Fruit fly (Drosophila melanogaster) whole organism, embryonic: Measurements from ENCODE around the gene CG11700.

Experiments
- CG10267 ChIP-seq: fragments of 200-800 bp; sonication (Bioruptor generic); optimal IDR thresholded peaks from 2 replicates; lab custom pipeline; 2018; ENCODE audit warnings: missing biosample characterization, mild to moderate bottlenecking, missing genetic modification characterization, moderate library complexity
- CG10462 ChIP-seq: fragments of 200-800 bp; sonication (Bioruptor generic); optimal IDR thresholded peaks from 2 replicates; lab custom pipeline; 2016; ENCODE audit warnings: missing biosample characterization, missing genetic modification characterization
- CG11398 ChIP-seq: fragments of 200-800 bp; sonication (Bioruptor generic); optimal IDR thresholded peaks from 2 replicates; lab custom pipeline; 2016; ENCODE audit warnings: missing biosample characterization, missing genetic modification characterization
- CG11504 ChIP-seq: fragments of 200-800 bp; sonication (Bioruptor generic); optimal IDR thresholded peaks from 3 replicates; lab custom pipeline; 2019; ENCODE audit warnings: missing biosample characterization, mild to moderate bottlenecking, missing genetic modification characterization, moderate library complexity
- CG11560 ChIP-seq: fragments of 200-800 bp; sonication (Bioruptor generic); IDR thresholded peaks from 3 replicates; pipeline ENCODE4 v1.3.6; 2022; ENCODE audit warnings: missing biosample characterization, missing genetic modification characterization
- CG12769 ChIP-seq: fragments of 200-800 bp; sonication (Bioruptor generic); optimal IDR thresholded peaks from 2 replicates; lab custom pipeline; 2019; ENCODE audit warnings: missing biosample characterization, mild to moderate bottlenecking, missing genetic modification characterization, moderate library complexity
- CG13296 ChIP-seq: fragments of 200-800 bp; sonication (Bioruptor generic); optimal IDR thresholded peaks from 3 replicates; lab custom pipeline; 2018; ENCODE audit warnings: missing biosample characterization, mild to moderate bottlenecking, missing genetic modification characterization
- CG13894 ChIP-seq: fragments of 200-800 bp; sonication (Bioruptor generic); optimal IDR thresholded peaks from 3 replicates; lab custom pipeline; 2018; ENCODE audit warnings: missing biosample characterization, mild to moderate bottlenecking, missing genetic modification characterization, moderate library complexity
- CG14965 ChIP-seq: fragments of 200-800 bp; sonication (Bioruptor generic); optimal IDR thresholded peaks from 2 replicates; lab custom pipeline; 2016; ENCODE audit warnings: missing biosample characterization, missing genetic modification characterization, borderline replicate concordance
- CG17361 ChIP-seq: fragments of 200-800 bp; sonication (Bioruptor generic); IDR thresholded peaks from 3 replicates; pipeline ENCODE4 v1.3.6; 2022; ENCODE audit warnings: missing biosample characterization, missing genetic modification characterization
- CG18619 ChIP-seq: fragments of 200-800 bp; sonication (Bioruptor generic); optimal IDR thresholded peaks from 3 replicates; lab custom pipeline; 2017; ENCODE audit warnings: missing biosample characterization, mild to moderate bottlenecking, missing genetic modification characterization
- CG2120 ChIP-seq: fragments of 200-800 bp; sonication (Bioruptor generic); optimal IDR thresholded peaks from 3 replicates; lab custom pipeline; 2016; ENCODE audit warnings: missing biosample characterization, missing genetic modification characterization
- CG2678 ChIP-seq: fragments of 200-800 bp; sonication (Bioruptor generic); optimal IDR thresholded peaks from 3 replicates; lab custom pipeline; 2019; ENCODE audit warnings: missing biosample characterization, mild to moderate bottlenecking, missing genetic modification characterization, moderate library complexity
- CG2889 ChIP-seq: fragments of 200-800 bp; sonication (Bioruptor generic); IDR thresholded peaks from 3 replicates; pipeline ENCODE4 v1.3.6; 2022; ENCODE audit warnings: missing biosample characterization, missing genetic modification characterization
- CG3163 ChIP-seq: fragments of 200-800 bp; sonication (Bioruptor generic); optimal IDR thresholded peaks from 3 replicates; lab custom pipeline; 2016; ENCODE audit warnings: missing biosample characterization, missing genetic modification characterization
- CG32767 ChIP-seq: fragments of 200-800 bp; sonication (Bioruptor generic); IDR thresholded peaks from 2 replicates; pipeline ENCODE4 v1.3.6; 2022; ENCODE audit warnings: missing biosample characterization, missing genetic modification characterization
- CG4360 ChIP-seq: fragments of 200-800 bp; sonication (Bioruptor generic); IDR thresholded peaks from 2 replicates; pipeline ENCODE4 v1.3.6; 2022; ENCODE audit warnings: missing biosample characterization, missing genetic modification characterization
- CG4404 ChIP-seq: fragments of 200-800 bp; sonication (Bioruptor generic); IDR thresholded peaks from 2 replicates; pipeline ENCODE4 v1.3.6; 2022; ENCODE audit warnings: missing biosample characterization, missing genetic modification characterization
- CG4820 ChIP-seq: fragments of 200-800 bp; sonication (Bioruptor generic); optimal IDR thresholded peaks from 3 replicates; lab custom pipeline; 2016; ENCODE audit warnings: missing biosample characterization, missing genetic modification characterization
- CG5953 ChIP-seq: fragments of 200-800 bp; sonication (Bioruptor generic); IDR thresholded peaks from 2 replicates; pipeline ENCODE4 v1.3.6; 2022; ENCODE audit warnings: missing biosample characterization, missing genetic modification characterization
- CG6791 ChIP-seq: fragments of 200-800 bp; sonication (Bioruptor generic); IDR thresholded peaks from 3 replicates; pipeline ENCODE4 v1.3.6; 2022; ENCODE audit warnings: missing biosample characterization, missing genetic modification characterization; ENCODE audit not compliant: partially characterized antibody
- CG7271 ChIP-seq: fragments of 200-800 bp; sonication (Bioruptor generic); optimal IDR thresholded peaks from 2 replicates; lab custom pipeline; 2018; ENCODE audit warnings: missing biosample characterization, mild to moderate bottlenecking, missing genetic modification characterization, moderate library complexity
- CG7839 ChIP-seq: fragments of 200-800 bp; sonication (Bioruptor generic); optimal IDR thresholded peaks from 3 replicates; lab custom pipeline; 2018; ENCODE audit warnings: missing biosample characterization, mild to moderate bottlenecking, missing genetic modification characterization, moderate library complexity
- CG8290 ChIP-seq, 3 experiments: fragments of 200-800 bp; sonication (Bioruptor generic); optimal IDR thresholded peaks; 2 replicates each; lab custom pipeline; 2016 to 2019; ENCODE audit warnings: missing biosample characterization in 3 of 3, missing genetic modification characterization in 3 of 3, mild to moderate bottlenecking in 2 of 3, moderate library complexity in 1 of 3
- Camta ChIP-seq: fragments of 200-800 bp; sonication (Bioruptor generic); optimal IDR thresholded peaks from 2 replicates; lab custom pipeline; 2016; ENCODE audit warnings: missing biosample characterization, missing genetic modification characterization
- Dad ChIP-seq: fragments of 200-800 bp; sonication (Bioruptor generic); optimal IDR thresholded peaks from 3 replicates; lab custom pipeline; 2016; ENCODE audit warnings: missing biosample characterization, missing genetic modification characterization
- Dll ChIP-seq: fragments of 200-800 bp; sonication (Bioruptor generic); IDR thresholded peaks from 4 replicates; pipeline ENCODE4 v1.3.6; 2022; ENCODE audit warnings: missing biosample characterization, missing genetic modification characterization; ENCODE audit not compliant: partially characterized antibody
- Elba2 ChIP-seq: fragments of 200-800 bp; sonication (Bioruptor generic); optimal IDR thresholded peaks from 3 replicates; lab custom pipeline; 2016; ENCODE audit warnings: missing biosample characterization, missing genetic modification characterization
- Gug ChIP-seq: fragments of 200-800 bp; sonication (Bioruptor generic); IDR thresholded peaks from 4 replicates; pipeline ENCODE4 v1.3.6; 2022; ENCODE audit warnings: missing biosample characterization, missing genetic modification characterization
- Hr78 ChIP-seq, 2 experiments: fragments of 200-800 bp in 1 of 2; fragments of >200 bp in 1 of 2; sonication (Bioruptor generic) in 1 of 2; optimal IDR thresholded peaks; 2 replicates each; lab custom pipeline; 2017 to 2019; ENCODE audit warnings: missing biosample characterization in 2 of 2, missing genetic modification characterization in 2 of 2, mild to moderate bottlenecking in 1 of 2, moderate library complexity in 1 of 2
- Jarid2 ChIP-seq: fragments of 200-800 bp; sonication (Bioruptor generic); optimal IDR thresholded peaks from 3 replicates; lab custom pipeline; 2017; ENCODE audit warnings: mild to moderate bottlenecking, missing biosample characterization, missing genetic modification reagents, missing genetic modification characterization
- Med ChIP-seq: fragments of 200-800 bp; sonication (Bioruptor generic); peaks from one replicate; lab custom pipeline; 2016; ENCODE audit warnings: missing biosample characterization, missing genetic modification characterization, mild to moderate bottlenecking, inconsistent platforms, moderate library complexity
- NC2α ChIP-seq: fragments of 200-800 bp; sonication (Bioruptor generic); optimal IDR thresholded peaks from 2 replicates; lab custom pipeline; 2016; ENCODE audit warnings: missing biosample characterization, missing genetic modification characterization
- PHDP ChIP-seq: fragments of 200-800 bp; sonication (Bioruptor generic); optimal IDR thresholded peaks from 3 replicates; lab custom pipeline; 2018; ENCODE audit warnings: missing biosample characterization, mild to moderate bottlenecking, missing genetic modification characterization, moderate library complexity
- Sry-β ChIP-seq: fragments of 200-800 bp; sonication (Bioruptor generic); optimal IDR thresholded peaks from 2 replicates; lab custom pipeline; 2018; ENCODE audit warnings: missing biosample characterization, mild to moderate bottlenecking, missing genetic modification characterization, moderate library complexity
- Xrp1 ChIP-seq: fragments of 200-800 bp; sonication (Bioruptor generic); IDR thresholded peaks from 2 replicates; pipeline ENCODE4 v1.3.6; 2022; ENCODE audit warnings: missing biosample characterization, missing genetic modification characterization
- abd-A ChIP-seq: fragments of 200-800 bp; sonication (Bioruptor generic); optimal IDR thresholded peaks from 3 replicates; lab custom pipeline; 2019; ENCODE audit warnings: missing biosample characterization, mild to moderate bottlenecking, missing genetic modification characterization, moderate library complexity
- bcd ChIP-seq: fragments of 200-800 bp; sonication (Bioruptor generic); optimal IDR thresholded peaks from 2 replicates; lab custom pipeline; 2017; ENCODE audit warnings: missing biosample characterization, mild to moderate bottlenecking, missing genetic modification characterization
- cad ChIP-seq: fragments of >200 bp; optimal IDR thresholded peaks from 2 replicates; lab custom pipeline; 2017; ENCODE audit warnings: missing biosample characterization, missing genetic modification characterization
- dimm ChIP-seq: fragments of 200-800 bp; sonication (Bioruptor generic); IDR thresholded peaks from 2 replicates; pipeline ENCODE4 v1.3.6; 2022; ENCODE audit warnings: missing biosample characterization, missing genetic modification characterization
- dpn ChIP-seq, 2 experiments: fragments of 200-800 bp; sonication (Bioruptor generic); optimal IDR thresholded peaks; 3 replicates each; lab custom pipeline; 2016; ENCODE audit warnings: missing biosample characterization in 2 of 2, missing genetic modification characterization in 2 of 2
- fd102C ChIP-seq: fragments of 200-800 bp; sonication (Bioruptor generic); optimal IDR thresholded peaks from 2 replicates; lab custom pipeline; 2018; ENCODE audit warnings: missing biosample characterization, mild to moderate bottlenecking, missing genetic modification characterization, moderate library complexity
- pita ChIP-seq: fragments of 200-800 bp; sonication (Bioruptor generic); optimal IDR thresholded peaks from 2 replicates; lab custom pipeline; 2017; ENCODE audit warnings: missing biosample characterization, mild to moderate bottlenecking, missing genetic modification characterization
- ranshi ChIP-seq: fragments of 200-800 bp; sonication (Bioruptor generic); IDR thresholded peaks from 2 replicates; pipeline ENCODE4 v1.3.6; 2022; ENCODE audit warnings: missing biosample characterization, missing genetic modification characterization
- seq ChIP-seq: fragments of 200-800 bp; sonication (Bioruptor generic); IDR thresholded peaks from 2 replicates; pipeline ENCODE4 v1.3.6; 2022; ENCODE audit warnings: missing biosample characterization, missing genetic modification characterization
- sr ChIP-seq: fragments of 200-800 bp; sonication (Bioruptor generic); IDR thresholded peaks from 3 replicates; pipeline ENCODE4 v1.3.6; 2022; ENCODE audit warnings: missing biosample characterization, missing genetic modification characterization
- ssp ChIP-seq: fragments of 200-800 bp; sonication (Bioruptor generic); IDR thresholded peaks from 2 replicates; pipeline ENCODE4 v1.3.6; 2022; ENCODE audit warnings: missing biosample characterization, missing genetic modification characterization
- stc ChIP-seq: fragments of 200-800 bp; sonication (Bioruptor generic); IDR thresholded peaks from 2 replicates; pipeline ENCODE4 v1.3.6; 2022; ENCODE audit warnings: missing biosample characterization, missing genetic modification characterization
- stwl ChIP-seq: fragments of 200-800 bp; sonication (Bioruptor generic); optimal IDR thresholded peaks from 3 replicates; lab custom pipeline; 2018; ENCODE audit warnings: missing biosample characterization, mild to moderate bottlenecking, missing genetic modification characterization, moderate library complexity
- zen ChIP-seq: fragments of 200-800 bp; sonication (Bioruptor generic); optimal IDR thresholded peaks from 3 replicates; lab custom pipeline; 2018; ENCODE audit warnings: missing biosample characterization, mild to moderate bottlenecking, missing genetic modification characterization, moderate library complexity
- zf30C ChIP-seq: fragments of 200-800 bp; sonication (Bioruptor generic); optimal IDR thresholded peaks from 3 replicates; lab custom pipeline; 2018; ENCODE audit warnings: missing biosample characterization, mild to moderate bottlenecking, missing genetic modification characterization

Gene CG11700

DNA sequence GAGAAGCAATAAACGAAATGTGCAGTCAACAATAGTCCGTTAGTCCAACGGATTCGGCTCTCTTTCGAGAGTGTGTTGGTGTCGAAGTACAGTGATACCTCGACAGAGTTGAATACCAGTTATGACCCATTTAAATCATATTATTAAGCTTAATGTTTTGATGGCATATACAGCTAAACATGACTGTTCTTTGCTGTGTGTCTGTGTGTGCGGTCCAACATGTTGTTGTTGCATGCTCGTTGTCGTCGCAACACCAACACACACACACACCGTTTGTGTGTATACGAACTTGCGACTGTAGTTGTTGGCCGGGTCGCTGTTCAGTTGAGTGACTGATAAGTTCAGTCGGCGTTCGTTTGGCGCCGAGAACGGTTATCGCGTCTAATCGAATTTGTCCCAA is 25.5 kb upstream of the CG11700 start, which contains the start of gene CG15894 (continued):
- TF ChIP-seq Dll (no peak), CG2889 (GFP tag; lab: Robert Waterston, UW) (no peak), CG7271 (no peak), CG3163 (GFP tag; lab: Kevin White, UChicago) (no peak), CG10462 (GFP tag; lab: Kevin White, UChicago) (no peak), CG11560 (no peak), stwl (tag; lab: Kevin White, UChicago) (no peak), pita (GFP tag; lab: Kevin White, UChicago) (no peak), sr (no peak), dpn (GFP tag; optimal IDR thresholded peaks at IDR 0.05; lab: Kevin White, UChicago) (no peak), CG2678 (tag; lab: Kevin White, UChicago) (peak; percentile 26), CG2120 (peak; percentile 28), Jarid2 (GFP tag; lab: Kevin White, UChicago) (no peak), CG12769 (peak; percentile 9), ssp (GFP tag; lab: Robert Waterston, UW) (no peak), CG4820 (no peak), stc (GFP tag; lab: Robert Waterston, UW) (no peak), CG6791 (GFP tag; lab: Robert Waterston, UW) (no peak), seq (GFP tag; lab: Robert Waterston, UW) (no peak), CG8290 (GFP tag; optimal IDR thresholded peaks at IDR 0.05; lab: Kevin White, UChicago) (no peak), CG8290 (tag; optimal IDR thresholded peaks at IDR 0.05; lab: Kevin White, UChicago) (peak in 1 of 2 experiments; percentile 64), CG11504 (tag; lab: Kevin White, UChicago) (peak; percentile 11), CG4404 (GFP tag; lab: Robert Waterston, UW) (no peak), Hr78 (GFP tag; optimal IDR thresholded peaks at IDR 0.05; lab: Kevin White, UChicago) (no peak), Xrp1 (GFP tag; lab: Robert Waterston, UW) (no peak), Sry-β (no peak), cad (GFP tag; lab: Kevin White, UChicago) (no peak), CG11398 (GFP tag; lab: Kevin White, UChicago) (no peak), CG14965 (no peak), Gug (GFP tag; lab: Robert Waterston, UW) (no peak), CG32767 (GFP tag; lab: Robert Waterston, UW) (no peak), zen (tag; lab: Kevin White, UChicago) (no peak), CG7839 (tag; lab: Kevin White, UChicago) (no peak), CG13894 (tag; lab: Kevin White, UChicago) (peak; percentile 12), Elba2 (GFP tag; lab: Kevin White, UChicago) (no peak), NC2α (GFP tag; lab: Kevin White, UChicago) (no peak), ranshi (peak; percentile 18; the same call in 1 of the 2 replicates), bcd (GFP tag; lab: Kevin White, UChicago) (no peak), CG5953 (no peak), dimm (GFP tag; lab: Robert Waterston, UW) (no peak), CG17361 (GFP tag; lab: Robert Waterston, UW) (no peak), CG10267 (tag; lab: Kevin White, UChicago) (no peak), Med (peak; percentile 77), PHDP (tag; lab: Kevin White, UChicago) (peak; percentile 4), fd102C (no peak), Dad (GFP tag; lab: Kevin White, UChicago) (no peak), CG13296 (GFP tag; lab: Kevin White, UChicago) (peak; percentile 8), CG4360 (GFP tag; lab: Robert Waterston, UW) (no peak), zf30C (GFP tag; lab: Kevin White, UChicago) (no peak), abd-A (tag; lab: Kevin White, UChicago) (peak; percentile 40), Camta (no peak), CG18619 (GFP tag; lab: Kevin White, UChicago) (no peak)
